Worm (Caenorhabditis elegans): ENCODE measurements around the gene nhr-234.
A peak's percentile ranks its signal among the peaks of the same experiment; 100 is the strongest.

The nhr-234 gene

DNA sequence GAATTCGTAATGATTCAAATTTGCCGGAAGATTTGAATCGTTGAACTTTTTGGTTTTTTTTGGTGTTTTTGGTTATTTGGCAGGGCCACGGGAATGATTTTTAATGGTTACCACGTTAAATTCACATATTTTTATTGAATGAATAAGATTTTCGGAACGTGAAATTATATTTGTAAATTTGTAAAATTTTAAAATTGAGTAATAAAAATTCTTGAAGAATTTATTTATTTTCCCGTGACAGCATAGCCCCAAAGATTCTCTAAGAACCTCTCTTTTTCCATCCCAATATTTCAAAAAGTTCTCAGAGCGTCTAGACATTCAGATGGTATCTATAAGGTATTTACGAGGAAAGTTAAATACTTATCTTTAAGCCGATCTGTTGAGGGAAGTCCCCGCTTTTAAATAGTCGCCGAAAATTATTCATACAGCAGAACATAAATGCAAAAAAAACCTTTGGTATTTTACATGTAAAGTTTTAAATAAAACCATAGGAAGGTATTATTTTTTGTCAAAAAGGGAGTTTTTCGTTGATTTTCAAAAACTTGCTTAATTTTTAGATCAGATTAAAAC, 1.6 kb upstream of the nhr-234 start, which contains the start of gene Y38E10A.17:
Gene Y38E10A.17, minus strand, starts transcription at position 51 of the 570 bp plus-strand sequence.
- TF ChIP-seq ztf-29 (GFP tag; IDR thresholded peaks at IDR 0.05) (no peak), klf-2 (GFP tag; conservative IDR thresholded peaks at IDR 0.05) (no peak), ztf-23 (GFP tag; IDR thresholded peaks at IDR 0.05) (no peak), flt-1 (GFP tag; IDR thresholded peaks at IDR 0.05) (no peak), T22C8.4 (GFP tag; IDR thresholded peaks at IDR 0.05) (no peak), ref-1 (GFP tag; conservative IDR thresholded peaks at IDR 0.05) (no peak), med-1 (GFP tag; optimal IDR thresholded peaks at IDR 0.05; ENCODE audit: insufficient read depth) (no peak), tab-1 (GFP tag; IDR thresholded peaks at IDR 0.05) (no peak), cog-1 (tag; optimal IDR thresholded peaks at IDR 0.05) (no peak)

DNA sequence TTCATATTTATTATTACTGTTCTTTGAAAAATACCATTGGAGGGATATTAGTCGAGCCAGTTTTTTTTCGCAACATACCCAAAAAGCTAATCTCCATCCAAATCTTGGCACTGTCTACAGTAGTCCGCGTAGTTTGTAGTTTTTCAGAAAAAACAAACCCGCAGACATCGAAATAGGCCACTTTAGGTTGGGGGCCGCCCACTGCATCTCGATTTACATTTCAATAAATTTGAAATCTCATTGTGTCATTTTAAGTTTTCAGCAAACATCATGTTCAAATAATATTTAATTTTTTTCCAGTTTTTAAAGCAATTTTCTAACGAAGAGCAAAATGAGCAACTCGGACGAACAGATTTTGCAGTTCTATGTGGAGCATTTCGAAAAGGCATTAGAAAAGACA, 3.9 kb downstream of the nhr-234 start, which contains the start of gene nhr-235:
Gene nhr-235, plus strand, starts transcription at position 301 of the 400 bp plus-strand sequence.
- TF ChIP-seq cog-1 (tag; optimal IDR thresholded peaks at IDR 0.05), result no peak
- no peak for TF ChIP-seq ztf-23 (GFP tag; IDR thresholded peaks at IDR 0.05)
- TF ChIP-seq T22C8.4 (GFP tag; IDR thresholded peaks at IDR 0.05), result no peak
- TF ChIP-seq ztf-29 (GFP tag; IDR thresholded peaks at IDR 0.05), result no peak
- no peak for TF ChIP-seq flt-1 (GFP tag; IDR thresholded peaks at IDR 0.05)
- no peak for TF ChIP-seq ref-1 (GFP tag; conservative IDR thresholded peaks at IDR 0.05)
- no peak for TF ChIP-seq med-1 (GFP tag; optimal IDR thresholded peaks at IDR 0.05; ENCODE audit: insufficient read depth)
- TF ChIP-seq tab-1 (GFP tag; IDR thresholded peaks at IDR 0.05), result no peak
- TF ChIP-seq klf-2 (GFP tag; conservative IDR thresholded peaks at IDR 0.05), result no peak

DNA sequence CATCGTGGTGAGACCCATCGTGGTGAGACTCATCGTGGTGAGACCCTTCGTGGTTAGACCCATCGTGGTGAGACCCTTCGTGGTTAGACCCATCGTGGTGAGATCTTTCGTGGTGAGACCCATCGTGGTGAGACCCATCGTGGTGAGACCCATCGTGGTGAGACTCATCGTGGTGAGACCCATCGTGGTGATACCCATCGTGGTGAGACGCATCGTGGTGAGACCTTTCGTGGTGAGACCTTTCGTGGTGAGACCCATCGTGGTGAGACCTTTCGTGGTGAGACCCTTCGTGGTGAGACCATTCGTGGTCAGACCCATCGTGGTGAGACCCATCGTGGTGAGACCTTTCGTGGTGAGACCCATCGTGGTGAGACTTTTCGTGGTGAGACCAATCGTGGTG, 14.7 kb downstream of the nhr-234 start:
- 0 out of 2 replicates have a peak, but pooled peaks have one; percentile 35 for TF ChIP-seq klf-2 (GFP tag; conservative IDR thresholded peaks at IDR 0.05)
- TF ChIP-seq tab-1 (GFP tag; IDR thresholded peaks at IDR 0.05), result peak; percentile 57; the same call in 1 of the 2 replicates

DNA sequence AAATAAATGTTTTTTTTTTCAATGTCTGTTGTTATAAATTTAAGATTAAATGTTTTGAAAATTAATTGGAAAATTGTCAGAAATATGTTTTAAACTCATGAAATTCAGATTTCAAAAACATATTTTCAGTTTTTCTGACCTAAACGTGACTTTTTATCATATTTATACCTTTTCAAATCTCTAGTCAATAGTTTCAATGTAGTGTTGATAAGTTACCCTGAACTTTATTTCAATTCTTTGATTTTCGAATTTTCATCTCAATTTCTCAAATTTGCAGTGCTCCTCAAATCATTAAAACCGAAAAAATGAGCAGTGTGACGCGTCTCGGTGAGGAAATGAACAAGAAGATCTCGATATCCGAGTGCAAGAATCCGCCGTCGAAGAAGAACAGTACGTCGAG, 18.0 kb downstream of the nhr-234 start, which contains the start of gene rgs-4:
Gene rgs-4, plus strand, starts transcription at position 301 of the 400 bp plus-strand sequence.
- TF ChIP-seq tab-1 (GFP tag; IDR thresholded peaks at IDR 0.05) (no peak), med-1 (GFP tag; optimal IDR thresholded peaks at IDR 0.05; ENCODE audit: insufficient read depth) (no peak), ztf-23 (GFP tag; IDR thresholded peaks at IDR 0.05) (no peak), ref-1 (GFP tag; conservative IDR thresholded peaks at IDR 0.05) (no peak), cog-1 (tag; optimal IDR thresholded peaks at IDR 0.05) (no peak), T22C8.4 (GFP tag; IDR thresholded peaks at IDR 0.05) (no peak), flt-1 (GFP tag; IDR thresholded peaks at IDR 0.05) (no peak), klf-2 (GFP tag; conservative IDR thresholded peaks at IDR 0.05) (no peak)

DNA sequence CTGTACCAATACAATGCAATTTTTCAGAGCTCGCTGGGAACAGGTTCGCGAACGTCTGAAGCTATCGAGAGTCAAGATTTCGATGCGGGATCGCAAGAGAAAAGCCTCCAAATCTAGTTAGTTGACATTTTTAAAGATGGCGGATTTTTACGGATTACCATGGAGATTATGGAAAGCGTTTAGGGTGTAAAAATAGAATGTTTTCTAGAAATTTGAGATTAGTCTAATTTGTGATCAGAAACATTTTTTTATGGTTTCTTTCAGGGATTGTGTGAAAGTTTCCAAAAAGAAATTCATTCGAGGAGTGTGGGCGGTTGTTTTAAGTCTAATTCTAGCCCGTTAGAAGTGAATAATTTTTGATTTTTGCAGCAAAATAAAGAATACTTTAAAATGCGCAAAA, 19.3 kb downstream of the nhr-234 start:
- TF ChIP-seq klf-2 (GFP tag; conservative IDR thresholded peaks at IDR 0.05) (no peak), cog-1 (tag; optimal IDR thresholded peaks at IDR 0.05) (no peak), flt-1 (GFP tag; IDR thresholded peaks at IDR 0.05) (no peak), ztf-23 (GFP tag; IDR thresholded peaks at IDR 0.05) (no peak), ztf-29 (GFP tag; IDR thresholded peaks at IDR 0.05) (no peak), med-1 (GFP tag; optimal IDR thresholded peaks at IDR 0.05; ENCODE audit: insufficient read depth) (no peak), T22C8.4 (GFP tag; IDR thresholded peaks at IDR 0.05) (no peak), ref-1 (GFP tag; conservative IDR thresholded peaks at IDR 0.05) (no peak), tab-1 (GFP tag; IDR thresholded peaks at IDR 0.05) (no peak)

DNA sequence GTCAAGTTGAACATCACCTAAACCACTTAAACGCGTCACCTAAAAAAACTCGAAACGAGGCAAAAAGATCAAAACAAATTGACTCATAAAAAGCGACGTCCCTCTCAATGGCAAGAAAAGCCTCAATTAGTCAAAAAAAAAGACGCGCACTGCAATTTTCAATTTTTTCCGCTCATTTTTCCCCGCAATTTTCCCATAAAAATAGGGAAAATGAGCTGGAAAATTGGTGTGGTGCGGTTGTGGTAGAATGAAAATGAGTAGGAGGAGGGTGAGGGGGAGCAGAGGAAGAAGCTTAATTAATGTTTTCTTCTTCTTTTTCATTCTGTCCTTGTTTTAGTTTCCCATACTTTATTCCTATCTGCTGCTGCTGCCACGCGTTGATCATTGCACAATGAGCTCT, 21.1 kb downstream of the nhr-234 start:
- TF ChIP-seq cog-1 (tag; optimal IDR thresholded peaks at IDR 0.05) (no peak), med-1 (GFP tag; optimal IDR thresholded peaks at IDR 0.05; ENCODE audit: insufficient read depth) (no peak), ztf-23 (GFP tag; IDR thresholded peaks at IDR 0.05) (no peak), klf-2 (GFP tag; conservative IDR thresholded peaks at IDR 0.05) (no peak), ref-1 (GFP tag; conservative IDR thresholded peaks at IDR 0.05) (no peak), T22C8.4 (GFP tag; IDR thresholded peaks at IDR 0.05) (no peak), ztf-29 (GFP tag; IDR thresholded peaks at IDR 0.05) (no peak), flt-1 (GFP tag; IDR thresholded peaks at IDR 0.05) (no peak), tab-1 (GFP tag; IDR thresholded peaks at IDR 0.05) (no peak)

DNA sequence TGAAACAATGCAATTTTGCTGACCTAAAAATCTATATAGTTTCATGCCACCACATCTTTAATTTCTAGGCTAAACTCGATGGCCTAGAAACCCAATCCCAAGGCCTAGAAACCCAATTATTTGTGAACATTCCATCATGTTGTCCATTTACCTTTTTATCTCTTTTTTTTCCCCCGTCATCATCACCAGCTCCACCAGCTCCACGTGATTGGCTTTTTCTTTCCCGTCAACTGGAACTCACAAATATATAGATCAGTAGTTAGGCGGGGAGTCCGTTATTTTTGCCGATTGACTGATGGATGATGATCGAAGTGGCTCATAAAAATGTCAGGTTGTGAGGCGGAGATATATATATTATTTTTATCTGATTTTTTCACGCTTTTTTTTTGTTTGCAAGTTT, 21.9 kb downstream of the nhr-234 start:
- TF ChIP-seq ref-1 (GFP tag; conservative IDR thresholded peaks at IDR 0.05), result no peak
- TF ChIP-seq ztf-23 (GFP tag; IDR thresholded peaks at IDR 0.05), result no peak
- no peak for TF ChIP-seq med-1 (GFP tag; optimal IDR thresholded peaks at IDR 0.05; ENCODE audit: insufficient read depth)
- TF ChIP-seq tab-1 (GFP tag; IDR thresholded peaks at IDR 0.05), result no peak
- TF ChIP-seq klf-2 (GFP tag; conservative IDR thresholded peaks at IDR 0.05), result no peak
- TF ChIP-seq T22C8.4 (GFP tag; IDR thresholded peaks at IDR 0.05), result no peak
- TF ChIP-seq flt-1 (GFP tag; IDR thresholded peaks at IDR 0.05), result no peak
- TF ChIP-seq cog-1 (tag; optimal IDR thresholded peaks at IDR 0.05), result no peak
- no peak for TF ChIP-seq ztf-29 (GFP tag; IDR thresholded peaks at IDR 0.05)

DNA sequence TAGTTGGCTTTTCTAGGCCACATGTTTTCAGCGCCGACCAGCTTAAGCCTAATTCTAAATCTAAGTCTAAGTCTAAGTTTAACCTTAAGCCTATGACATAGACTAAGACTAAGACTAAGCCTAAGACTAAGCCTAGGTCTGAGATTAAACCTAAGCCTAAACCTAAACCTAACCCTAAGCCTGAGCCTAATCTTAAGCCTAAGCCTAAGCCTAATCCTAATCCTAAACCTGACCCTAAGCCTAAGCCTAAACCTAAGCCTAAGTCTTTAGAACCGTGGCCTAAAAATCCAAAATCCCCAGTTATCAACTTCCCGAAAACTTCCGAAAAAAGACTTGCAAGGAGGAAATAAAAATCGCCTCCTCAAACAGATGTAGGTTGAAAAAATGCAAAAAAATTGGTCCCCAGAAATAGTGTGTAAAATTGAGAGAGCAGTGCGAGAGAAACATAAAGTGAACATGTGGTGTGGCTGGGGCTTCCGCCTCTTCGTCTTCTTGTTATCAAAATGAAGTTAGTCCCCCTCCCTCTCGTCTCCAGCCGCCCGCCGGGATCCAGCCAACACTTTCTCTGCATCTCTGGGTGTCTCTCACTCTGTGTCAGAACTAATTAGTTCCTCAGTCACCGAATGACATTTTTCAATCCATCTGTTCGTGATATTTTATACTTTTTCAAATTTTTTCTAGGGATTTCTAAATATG, 23.3 kb downstream of the nhr-234 start:
- TF ChIP-seq flt-1 (GFP tag; IDR thresholded peaks at IDR 0.05), result no peak
- TF ChIP-seq klf-2 (GFP tag; conservative IDR thresholded peaks at IDR 0.05), result no peak

DNA sequence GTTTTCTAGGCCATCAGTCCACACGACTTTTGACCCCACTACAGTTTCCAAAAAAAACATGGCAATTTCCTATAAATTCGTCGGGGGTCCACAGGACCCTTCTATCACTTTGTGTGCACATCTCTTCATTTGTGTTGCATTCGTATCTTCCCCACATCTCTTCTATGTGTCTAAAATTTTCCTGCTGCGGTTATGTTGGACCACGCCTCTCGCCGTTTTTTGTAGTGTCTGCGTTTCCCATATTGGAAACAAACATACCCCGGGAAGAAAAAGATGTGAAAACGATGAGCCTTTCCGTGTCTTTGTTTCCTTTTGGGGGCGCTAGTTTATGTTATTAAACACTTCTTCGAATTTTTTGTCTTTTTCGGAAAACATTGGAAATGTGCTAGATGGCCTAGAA, 25.5 kb downstream of the nhr-234 start:
- TF ChIP-seq cog-1 (tag; optimal IDR thresholded peaks at IDR 0.05) (no peak), med-1 (GFP tag; optimal IDR thresholded peaks at IDR 0.05; ENCODE audit: insufficient read depth) (no peak), klf-2 (GFP tag; conservative IDR thresholded peaks at IDR 0.05) (no peak), tab-1 (GFP tag; IDR thresholded peaks at IDR 0.05) (no peak), ztf-29 (GFP tag; IDR thresholded peaks at IDR 0.05) (no peak), ref-1 (GFP tag; conservative IDR thresholded peaks at IDR 0.05) (no peak), ztf-23 (GFP tag; IDR thresholded peaks at IDR 0.05) (no peak), flt-1 (GFP tag; IDR thresholded peaks at IDR 0.05) (no peak), T22C8.4 (GFP tag; IDR thresholded peaks at IDR 0.05) (no peak)

DNA sequence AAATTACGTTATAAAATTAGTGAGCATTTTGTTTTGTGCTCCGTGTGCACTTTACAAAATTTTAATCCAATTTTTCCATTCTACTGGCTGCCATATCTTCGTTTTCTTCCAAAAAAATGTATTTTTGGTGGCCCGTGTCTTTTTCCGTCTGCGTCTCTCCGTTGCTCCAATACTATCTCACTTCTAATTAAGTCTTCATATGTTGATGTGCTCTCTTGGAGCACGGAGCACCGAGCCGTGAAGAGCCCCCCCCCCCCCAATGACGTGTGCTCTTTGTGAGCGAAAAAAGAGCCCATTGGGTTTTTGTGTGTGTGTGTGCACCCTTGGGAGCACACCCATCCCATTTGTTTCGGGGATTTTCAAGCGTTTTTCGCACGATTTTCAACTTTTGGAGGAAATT, 28.5 kb downstream of the nhr-234 start:
- TF ChIP-seq T22C8.4 (GFP tag; IDR thresholded peaks at IDR 0.05) (no peak), ref-1 (GFP tag; conservative IDR thresholded peaks at IDR 0.05) (no peak), cog-1 (tag; optimal IDR thresholded peaks at IDR 0.05) (no peak), flt-1 (GFP tag; IDR thresholded peaks at IDR 0.05) (no peak), med-1 (GFP tag; optimal IDR thresholded peaks at IDR 0.05; ENCODE audit: insufficient read depth) (no peak), tab-1 (GFP tag; IDR thresholded peaks at IDR 0.05) (no peak), ztf-23 (GFP tag; IDR thresholded peaks at IDR 0.05) (no peak)

Data from whole organism, midembryonic.